Worm (Caenorhabditis elegans) whole organism, L4 larva: ENCODE data around the gene C04B4.6.
"Not testable (repeated sequence)": the region's sequence is repeated elsewhere in the genome, so short reads cannot be mapped to it uniquely, and the experiment has no call there.

Experiments used
- D1046.2 ChIP-seq: fragments of 200-800 bp; sonication (Bioruptor generic); IDR thresholded peaks from 2 replicates; pipeline ENCODE4 v1.3.6; 2022; ENCODE audit warnings: missing genetic modification characterization, missing compliant biosample characterization
- F26F4.8 ChIP-seq: fragments of 200-800 bp; sonication (Bioruptor generic); conservative IDR thresholded peaks from 2 replicates; pipeline ENCODE4 v1.3.6; 2022; ENCODE audit warnings: missing genetic modification characterization, missing compliant biosample characterization
- T20F7.1 ChIP-seq: fragments of 200-800 bp; sonication (Bioruptor generic); optimal IDR thresholded peaks from 2 replicates; lab custom pipeline; 2018; ENCODE audit warnings: mild to moderate bottlenecking, missing genetic modification characterization, missing compliant biosample characterization
- Y48G9A.11 ChIP-seq: fragments of 200-800 bp; sonication (Bioruptor generic); IDR thresholded peaks from 2 replicates; pipeline ENCODE4 v1.3.6; 2022; ENCODE audit warnings: missing genetic modification reagents, missing genetic modification characterization, missing compliant biosample characterization
- ZK337.2 ChIP-seq: fragments of 200-800 bp; sonication (Bioruptor generic); IDR thresholded peaks from 2 replicates; pipeline ENCODE4 v1.3.6; 2022; ENCODE audit warnings: missing genetic modification reagents, missing genetic modification characterization, missing compliant biosample characterization
- ama-1 ChIP-seq: fragments of 150-350 bp; optimal IDR thresholded peaks from 2 replicates; lab custom pipeline; 2014; ENCODE audit warnings: inconsistent platforms, mixed read lengths
- arid-1 ChIP-seq: fragments of 200-800 bp; sonication (Bioruptor generic); conservative IDR thresholded peaks from 2 replicates; pipeline ENCODE4 v1.3.6; 2022; ENCODE audit warnings: missing genetic modification reagents, missing genetic modification characterization, missing compliant biosample characterization
- attf-4 ChIP-seq: sonication (generic microtip); optimal IDR thresholded peaks from 3 replicates; lab custom pipeline; 2017; ENCODE audit warnings: missing biosample characterization, missing genetic modification characterization
- ceh-20 ChIP-seq: fragments of 200-800 bp; sonication (Bioruptor generic); IDR thresholded peaks from 2 replicates; pipeline ENCODE4 v1.3.6; 2022; ENCODE audit warnings: missing genetic modification reagents, missing genetic modification characterization, missing compliant biosample characterization
- ceh-32 ChIP-seq: sonication (generic microtip); optimal IDR thresholded peaks from 2 replicates; lab custom pipeline; 2016; ENCODE audit warnings: mild to moderate bottlenecking, missing genetic modification characterization, missing compliant biosample characterization; ENCODE audit not compliant: poor library complexity
- ceh-44 ChIP-seq: fragments of 200-800 bp; sonication (Bioruptor generic); IDR thresholded peaks from 2 replicates; pipeline ENCODE4 v1.3.6; 2022; ENCODE audit warnings: missing genetic modification reagents, missing genetic modification characterization, missing compliant biosample characterization
- ceh-82 ChIP-seq: sonication (generic microtip); optimal IDR thresholded peaks from 2 replicates; lab custom pipeline; 2017; ENCODE audit warnings: missing biosample characterization, missing genetic modification characterization
- cey-2 ChIP-seq: sonication (generic microtip); optimal IDR thresholded peaks from 3 replicates; lab custom pipeline; 2017; ENCODE audit warnings: missing genetic modification characterization, mild to moderate bottlenecking, missing compliant biosample characterization, antibody characterized with exemption, borderline replicate concordance; ENCODE audit not compliant: insufficient read depth
- daf-12 ChIP-seq: fragments of 150-350 bp; optimal IDR thresholded peaks from 2 replicates; lab custom pipeline; 2014; ENCODE audit warnings: missing biosample characterization, missing genetic modification reagents, missing genetic modification characterization
- daf-19 ChIP-seq: fragments of 200-800 bp; sonication (Bioruptor generic); conservative IDR thresholded peaks from 2 replicates; pipeline ENCODE4 v1.3.6; 2022; ENCODE audit warnings: missing genetic modification characterization, missing compliant biosample characterization
- daf-8 ChIP-seq: fragments of 200-800 bp; sonication (Bioruptor generic); IDR thresholded peaks from 2 replicates; pipeline ENCODE4 v1.3.6; 2022; ENCODE audit warnings: missing genetic modification characterization, missing compliant biosample characterization
- egl-27 ChIP-seq: sonication (generic microtip); optimal IDR thresholded peaks from 3 replicates; lab custom pipeline; 2017; ENCODE audit warnings: missing biosample characterization, missing genetic modification reagents, missing genetic modification characterization
- egl-43 ChIP-seq: fragments of 200-800 bp; sonication (Bioruptor generic); IDR thresholded peaks from 2 replicates; pipeline ENCODE4 v1.3.6; 2022; ENCODE audit warnings: missing genetic modification reagents, missing genetic modification characterization, missing compliant biosample characterization
- gei-8 ChIP-seq: fragments of 200-800 bp; sonication (Bioruptor generic); optimal IDR thresholded peaks from 2 replicates; lab custom pipeline; 2018; ENCODE audit warnings: mild to moderate bottlenecking, missing genetic modification characterization, missing compliant biosample characterization
- hlh-11 ChIP-seq: fragments of 200-800 bp; sonication (Bioruptor generic); optimal IDR thresholded peaks from 2 replicates; lab custom pipeline; 2018; ENCODE audit warnings: mild to moderate bottlenecking, missing genetic modification characterization, missing compliant biosample characterization
- hlh-30 ChIP-seq: sonication (generic microtip); optimal IDR thresholded peaks from 2 replicates; lab custom pipeline; 2017; ENCODE audit warnings: antibody characterized with exemption, mild to moderate bottlenecking, missing genetic modification characterization, missing compliant biosample characterization; ENCODE audit not compliant: insufficient read depth
- hmg-1.1 ChIP-seq: fragments of 200-800 bp; sonication (Bioruptor generic); IDR thresholded peaks from 2 replicates; pipeline ENCODE4 v1.3.6; 2022; ENCODE audit warnings: missing genetic modification reagents, missing genetic modification characterization, missing compliant biosample characterization
- jun-1 ChIP-seq: fragments of 150-350 bp; optimal IDR thresholded peaks from 2 replicates; lab custom pipeline; 2014; ENCODE audit warnings: missing biosample characterization, missing genetic modification reagents, missing genetic modification characterization
- lin-13 ChIP-seq: fragments of 150-350 bp; optimal IDR thresholded peaks from 2 replicates; lab custom pipeline; 2014; ENCODE audit warnings: missing biosample characterization, missing genetic modification reagents, missing genetic modification characterization
- lin-15B ChIP-seq: fragments of 150-350 bp; sonication (generic microtip); optimal IDR thresholded peaks from 3 replicates; lab custom pipeline; 2014; ENCODE audit warnings: missing biosample characterization, missing genetic modification characterization
- lir-3 ChIP-seq: sonication (generic microtip); optimal IDR thresholded peaks from 2 replicates; lab custom pipeline; 2016; ENCODE audit warnings: mild to moderate bottlenecking, missing genetic modification characterization, missing compliant biosample characterization
- mdl-1 ChIP-seq, 2 experiments: fragments of 150-350 bp in 1 of 2; sonication (generic microtip) in 1 of 2; optimal IDR thresholded peaks; 2 replicates each; lab custom pipeline; 2014 to 2017; ENCODE audit warnings: missing biosample characterization in 2 of 2, missing genetic modification characterization in 2 of 2
- mdt-29 ChIP-seq: fragments of 200-800 bp; sonication (Bioruptor generic); IDR thresholded peaks from 2 replicates; pipeline ENCODE4 v1.3.6; 2022; ENCODE audit warnings: missing genetic modification reagents, missing genetic modification characterization, missing compliant biosample characterization
- mxl-3 ChIP-seq: fragments of 200-800 bp; sonication (Bioruptor generic); optimal IDR thresholded peaks from 2 replicates; lab custom pipeline; 2018; ENCODE audit warnings: mild to moderate bottlenecking, missing genetic modification characterization, missing compliant biosample characterization
- nhr-237 ChIP-seq: sonication (generic microtip); optimal IDR thresholded peaks from 2 replicates; lab custom pipeline; 2017; ENCODE audit warnings: missing biosample characterization, missing genetic modification characterization
- nhr-28 ChIP-seq: fragments of 150-350 bp; optimal IDR thresholded peaks from 2 replicates; lab custom pipeline; 2014; ENCODE audit warnings: missing biosample characterization, missing genetic modification characterization
- nhr-42 ChIP-seq: fragments of 200-800 bp; sonication (Bioruptor generic); IDR thresholded peaks from 2 replicates; pipeline ENCODE4 v1.3.6; 2022; ENCODE audit warnings: missing genetic modification characterization, missing compliant biosample characterization
- nhr-6 ChIP-seq: fragments of 150-350 bp; optimal IDR thresholded peaks from 2 replicates; lab custom pipeline; 2014; ENCODE audit warnings: missing biosample characterization, missing genetic modification characterization
- nhr-76 ChIP-seq: fragments of 150-350 bp; optimal IDR thresholded peaks from 2 replicates; lab custom pipeline; 2014; ENCODE audit warnings: missing biosample characterization, missing genetic modification characterization
- nhr-77 ChIP-seq: fragments of 150-350 bp; optimal IDR thresholded peaks from 2 replicates; lab custom pipeline; 2014; ENCODE audit warnings: missing biosample characterization, missing genetic modification characterization
- pqm-1 ChIP-seq: sonication (generic microtip); optimal IDR thresholded peaks from 2 replicates; lab custom pipeline; 2017; ENCODE audit warnings: missing biosample characterization, missing genetic modification characterization
- set-16 ChIP-seq: fragments of 200-800 bp; sonication (Bioruptor generic); IDR thresholded peaks from 2 replicates; pipeline ENCODE4 v1.3.6; 2022; ENCODE audit warnings: missing genetic modification reagents, missing genetic modification characterization, missing compliant biosample characterization
- snpc-1.2 ChIP-seq: fragments of 200-800 bp; sonication (Bioruptor generic); IDR thresholded peaks from 2 replicates; pipeline ENCODE4 v1.3.6; 2022; ENCODE audit warnings: missing genetic modification reagents, missing genetic modification characterization, missing compliant biosample characterization
- unc-130 ChIP-seq: sonication (generic microtip); optimal IDR thresholded peaks from 2 replicates; lab custom pipeline; 2016; ENCODE audit warnings: missing genetic modification reagents, missing genetic modification characterization, missing compliant biosample characterization
- unc-62 ChIP-seq, 3 experiments: fragments of 150-350 bp in 1 of 3; sonication (generic microtip); optimal IDR thresholded peaks in 2 of 3; peaks in 1 of 3; 1 replicate in 1 of 3; 2 replicates in 2 of 3; lab custom pipeline; 2014 to 2017; ENCODE audit warnings: missing biosample characterization in 3 of 3, missing genetic modification characterization in 3 of 3, missing genetic modification reagents in 3 of 3, missing genotype in 1 of 3
- zfp-3 ChIP-seq: fragments of 200-800 bp; sonication (Bioruptor generic); conservative IDR thresholded peaks from 2 replicates; pipeline ENCODE4 v1.3.6; 2022; ENCODE audit warnings: missing genetic modification reagents, missing genetic modification characterization, missing compliant biosample characterization
- zip-2 ChIP-seq: fragments of 150-350 bp; optimal IDR thresholded peaks from 2 replicates; lab custom pipeline; 2014; ENCODE audit warnings: missing biosample characterization, missing genetic modification characterization

C04B4.6 gene

DNA sequence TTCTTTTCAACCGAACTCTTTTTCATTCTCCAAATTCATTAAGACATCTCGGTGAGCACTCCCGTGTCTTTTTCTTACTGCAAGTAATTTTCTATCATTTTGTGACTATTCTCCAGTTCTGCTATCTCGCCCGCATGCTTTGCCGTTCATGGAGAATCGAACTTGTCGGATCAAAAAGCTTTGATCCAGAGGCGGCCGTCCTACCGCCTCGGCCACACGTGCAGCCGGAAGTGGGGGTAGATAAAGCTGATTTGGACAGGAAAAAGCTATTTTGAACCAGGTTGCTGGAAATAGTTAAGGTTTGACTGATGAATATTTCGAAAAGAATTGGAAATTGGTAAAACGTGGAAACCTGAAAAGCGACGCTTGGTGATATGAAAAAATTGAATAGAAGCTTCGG, 28.8 kb upstream of the C04B4.6 start:
- TF ChIP-seq nhr-42 (GFP tag; lab: Robert Waterston, UW) (no peak), hmg-1.1 (GFP tag; lab: Robert Waterston, UW) (no peak), arid-1 (GFP tag; lab: Robert Waterston, UW) (0 out of 2 replicates have a peak, but pooled peaks have one; percentile 13), hlh-30 (tag; lab: Kevin White, UChicago) (no peak), ZK337.2 (GFP tag; lab: Robert Waterston, UW) (no peak), ceh-44 (peak; percentile 47; the same call in 1 of the 2 replicates), daf-12 (no peak), nhr-76 (tag; lab: Kevin White, UChicago) (no peak), zfp-3 (GFP tag; lab: Robert Waterston, UW) (no peak), egl-27 (no peak), mdt-29 (no peak), Y48G9A.11 (no peak), nhr-28 (tag; lab: Kevin White, UChicago) (no peak), mxl-3 (GFP tag; lab: Kevin White, UChicago) (no peak), lin-13 (no peak), unc-130 (no peak), zip-2 (no peak), nhr-77 (no peak), D1046.2 (0 out of 2 replicates have a peak, but pooled peaks have one; percentile 31), snpc-1.2 (GFP tag; lab: Robert Waterston, UW) (no peak), lir-3 (tag; lab: Kevin White, UChicago) (no peak), T20F7.1 (GFP tag; lab: Kevin White, UChicago) (no peak), daf-8 (GFP tag; lab: Robert Waterston, UW) (no peak), daf-19 (GFP tag; lab: Robert Waterston, UW) (no peak), gei-8 (GFP tag; lab: Kevin White, UChicago) (no peak)

DNA sequence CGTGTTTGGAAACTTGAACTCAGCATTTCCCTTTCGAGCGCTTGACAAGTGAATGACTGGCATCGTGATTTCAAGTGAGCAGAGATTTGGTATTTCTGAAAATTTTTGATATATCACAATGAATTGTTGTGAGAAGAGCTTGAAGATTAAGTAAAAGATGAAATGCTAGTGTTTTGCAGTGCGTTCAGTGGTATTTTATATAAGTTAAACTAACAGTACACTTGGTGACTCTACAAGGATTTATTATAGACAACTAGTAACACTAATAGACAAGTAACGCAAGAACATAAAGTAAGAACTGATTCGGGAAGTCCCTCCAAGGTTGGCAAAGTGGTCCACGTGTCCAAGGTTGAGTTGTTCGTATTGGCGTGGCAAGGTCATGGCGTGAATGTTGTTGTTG, 27.3 kb upstream of the C04B4.6 start, which contains the start of gene dot-1.3:
Gene dot-1.3, minus strand, starts transcription at position 101 of the 400 bp plus-strand sequence.
- TF ChIP-seq nhr-237, cey-2, lin-15B (tag; lab: Kevin White, UChicago): not testable (repeated sequence)

DNA sequence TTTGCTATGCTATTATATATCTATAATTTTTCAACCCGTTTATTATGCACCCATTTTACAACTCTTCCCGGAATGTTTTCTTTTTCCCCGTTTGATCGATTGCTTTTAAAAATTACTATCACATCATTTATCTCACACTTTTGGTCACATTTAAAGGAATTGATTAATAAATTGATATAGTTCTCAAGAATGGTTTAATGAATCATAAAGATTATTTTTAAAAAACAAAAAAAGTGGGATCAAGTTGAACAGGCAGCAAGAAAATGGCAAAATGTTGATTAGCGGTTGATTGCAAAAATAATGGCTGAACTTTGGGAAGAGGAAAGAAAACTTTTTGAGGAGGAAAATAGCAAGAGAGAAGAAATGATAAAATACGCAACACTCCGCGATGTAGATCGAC, 24.4 kb upstream of the C04B4.6 start, which contains the start of gene W06D11.5:
Gene W06D11.5, plus strand, starts transcription at position 301 of the 400 bp plus-strand sequence.
- TF ChIP-seq hlh-11 (tag; lab: Kevin White, UChicago): no peak
- TF ChIP-seq nhr-6 (tag; lab: Kevin White, UChicago): no peak
- no peak for TF ChIP-seq ceh-32 (tag; lab: Kevin White, UChicago)
- TF ChIP-seq mdl-1 (tag; optimal IDR thresholded peaks at IDR 0.05; lab: Kevin White, UChicago): no peak
- no peak for TF ChIP-seq F26F4.8 (GFP tag; lab: Robert Waterston, UW)
- no peak for TF ChIP-seq ceh-82 (tag; lab: Kevin White, UChicago)
- TF ChIP-seq pqm-1 (tag; lab: Kevin White, UChicago): no peak
- no peak for TF ChIP-seq egl-27
- TF ChIP-seq jun-1 (tag; lab: Kevin White, UChicago): no peak
- TF ChIP-seq D1046.2: no peak
- no peak for TF ChIP-seq egl-43 (GFP tag; lab: Robert Waterston, UW)
- no peak for TF ChIP-seq ama-1 (lab: Kevin White, UChicago)
- TF ChIP-seq ceh-20 (GFP tag; lab: Robert Waterston, UW): no peak
- no peak for TF ChIP-seq Y48G9A.11
- TF ChIP-seq set-16 (GFP tag; lab: Robert Waterston, UW): no peak
- no peak for TF ChIP-seq attf-4 (tag; lab: Kevin White, UChicago)
- no peak for TF ChIP-seq unc-62 (GFP tag; optimal IDR thresholded peaks at IDR 0.05 in 1 of 2; lab: Kevin White, UChicago)
- TF ChIP-seq unc-62 (tag; optimal IDR thresholded peaks at IDR 0.05; lab: Kevin White, UChicago): no peak
